Fruit fly (Drosophila melanogaster) whole organism: ENCODE measurements around the gene CG32365.

Experiments
- Dll ChIP-seq: fragments of >200 bp; optimal IDR thresholded peaks from 2 replicates; lab custom pipeline; 2017
- EcR ChIP-seq, 2 experiments: fragments of >200 bp; optimal IDR thresholded peaks; 2 replicates each; lab custom pipeline; 2017; ENCODE audit warnings: missing biosample characterization in 2 of 2, missing genetic modification characterization in 2 of 2, missing genetic modification reagents in 2 of 2
- pan ChIP-seq: fragments of >200 bp; optimal IDR thresholded peaks from 2 replicates; lab custom pipeline; 2017
- psq ChIP-seq: fragments of >200 bp; optimal IDR thresholded peaks from 2 replicates; lab custom pipeline; 2017
- usp ChIP-seq: fragments of >200 bp; optimal IDR thresholded peaks from 2 replicates; lab custom pipeline; 2017; ENCODE audit warnings: missing biosample characterization, missing genetic modification characterization, mixed read lengths

DNA sequence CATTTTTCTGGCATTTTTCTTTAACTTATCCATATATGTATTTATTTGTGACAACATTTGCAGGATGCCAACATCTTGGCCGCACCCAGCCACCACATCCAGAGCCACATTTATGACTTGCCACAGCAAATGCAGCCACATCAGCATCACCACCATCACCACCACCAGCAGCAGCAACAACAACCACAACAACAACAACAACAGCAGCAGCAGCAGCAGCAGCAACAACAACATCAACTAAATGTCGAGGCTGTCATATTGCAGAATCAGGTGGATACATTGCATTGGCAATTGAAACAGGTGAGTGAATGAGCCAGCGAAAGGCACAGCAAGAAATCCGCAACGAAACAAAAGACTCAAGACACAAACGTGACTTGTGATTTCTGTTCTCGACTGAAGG lies 21.1 kb downstream of the CG32365 start:
- TF ChIP-seq pan (lab: Kevin White, UChicago) (no peak), Dll (no peak), psq (lab: Kevin White, UChicago) (no peak), EcR (GFP tag; optimal IDR thresholded peaks at IDR 0.05; lab: Kevin White, UChicago) (no peak), usp (no peak)
